Worm (Caenorhabditis elegans): ENCODE measurements around the gene srh-239.
A peak's percentile ranks its signal among the peaks of the same experiment; 100 is the strongest.

The srh-239 gene

DNA sequence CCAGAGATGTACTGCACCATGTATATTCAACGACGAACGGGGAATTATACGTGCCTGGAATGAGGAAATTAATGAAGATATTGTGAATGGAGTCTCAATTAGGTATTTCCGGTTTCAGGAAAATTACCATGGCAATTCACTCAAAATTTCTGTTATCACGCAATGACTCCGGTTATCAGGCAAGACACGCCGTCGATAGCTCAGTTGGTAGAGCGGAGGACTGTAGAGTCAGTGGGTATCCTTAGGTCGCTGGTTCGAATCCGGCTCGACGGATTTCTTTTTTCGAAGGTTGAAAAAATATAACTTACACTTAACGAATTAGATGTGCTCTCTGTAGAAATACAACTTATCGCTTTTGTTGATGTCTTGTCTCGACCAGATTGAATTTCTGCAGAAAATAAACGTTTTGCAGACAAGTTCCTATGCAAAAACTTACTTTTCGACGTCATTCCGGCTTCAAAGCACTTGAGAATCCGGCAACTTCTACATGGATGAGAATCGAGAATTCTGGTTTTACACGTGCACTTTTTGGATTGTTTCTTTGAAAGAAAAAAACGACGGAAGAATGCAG, 35.1 kb downstream of the srh-239 start:
- TF ChIP-seq mdl-1 (tag; optimal IDR thresholded peaks at IDR 0.05) (no peak), mbf-1 (tag; optimal IDR thresholded peaks at IDR 0.05) (no peak), ZK546.5 (tag; optimal IDR thresholded peaks at IDR 0.05) (no peak), lin-39 (tag; optimal IDR thresholded peaks at IDR 0.05) (no peak), R02D3.7 (tag; optimal IDR thresholded peaks at IDR 0.05) (no peak), aly-2 (tag; optimal IDR thresholded peaks at IDR 0.05) (no peak), C34F6.9 (tag; optimal IDR thresholded peaks at IDR 0.05) (no peak), nhr-10 (tag; optimal IDR thresholded peaks at IDR 0.05) (no peak), ztf-11 (tag; optimal IDR thresholded peaks at IDR 0.05) (no peak), sem-4 (tag; optimal IDR thresholded peaks at IDR 0.05) (no peak), elt-1 (tag; optimal IDR thresholded peaks at IDR 0.05) (no peak), ama-1 (optimal IDR thresholded peaks at IDR 0.05) (no peak), ztf-1 (GFP tag; conservative IDR thresholded peaks at IDR 0.05) (no peak), crh-2 (tag; optimal IDR thresholded peaks at IDR 0.05) (no peak), unc-39 (tag; optimal IDR thresholded peaks at IDR 0.05) (no peak), nhr-25 (tag; optimal IDR thresholded peaks at IDR 0.05) (no peak), nhr-237 (tag; optimal IDR thresholded peaks at IDR 0.05) (no peak), egl-27 (tag; optimal IDR thresholded peaks at IDR 0.05) (no peak)

DNA sequence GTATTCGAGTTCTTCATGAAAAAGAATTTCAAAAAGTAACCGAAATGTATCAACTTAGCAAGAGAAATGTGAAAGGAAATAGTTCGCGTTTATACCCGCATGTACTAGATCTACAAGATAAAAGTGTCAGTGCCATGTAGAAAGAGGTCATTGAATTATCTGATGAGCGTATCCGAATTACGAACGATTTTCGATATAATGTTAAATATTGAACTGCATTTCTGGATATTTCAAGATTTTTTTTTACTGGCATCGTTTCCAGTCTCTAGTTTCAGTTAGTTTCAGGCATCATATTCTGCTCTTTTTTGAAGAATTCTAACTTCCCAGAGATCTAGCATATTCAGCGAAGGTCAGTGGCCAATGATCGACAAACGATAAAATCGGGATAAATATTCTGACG, 35.8 kb downstream of the srh-239 start, which contains the start of gene nhr-150:
nhr-150 (minus strand) TSS at position 92 of the 400 bp plus-strand sequence.
- no peak for TF ChIP-seq crh-2 (tag; optimal IDR thresholded peaks at IDR 0.05)
- peak; percentile 50 for TF ChIP-seq sma-9 (GFP tag; optimal IDR thresholded peaks at IDR 0.05)
- TF ChIP-seq sma-9 (tag; optimal IDR thresholded peaks at IDR 0.05): no peak

DNA sequence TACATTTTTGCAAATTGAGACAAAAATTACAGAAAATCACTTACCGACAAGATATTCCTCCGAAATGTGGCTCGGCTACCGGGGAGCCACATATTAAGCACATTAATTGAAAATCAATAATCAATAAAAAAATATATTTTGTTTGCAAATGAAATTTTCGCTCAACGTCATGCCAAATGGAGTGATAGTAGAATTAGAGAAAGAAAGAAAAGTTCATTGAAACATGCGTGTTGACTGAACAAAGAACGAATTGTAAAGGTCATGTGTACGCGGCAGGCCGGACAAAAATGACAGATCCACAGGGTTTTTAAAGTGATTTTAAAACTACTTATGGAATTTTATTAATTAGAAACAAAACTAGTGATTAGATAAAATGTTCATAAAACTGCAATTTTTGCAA, 38.0 kb downstream of the srh-239 start:
- no peak for TF ChIP-seq nhr-77 (tag; optimal IDR thresholded peaks at IDR 0.05)
- no peak for TF ChIP-seq lin-13 (GFP tag; optimal IDR thresholded peaks at IDR 0.05)
- no peak for TF ChIP-seq egl-27 (tag; optimal IDR thresholded peaks at IDR 0.05)
- peak; percentile 15 for TF ChIP-seq fos-1 (tag; optimal IDR thresholded peaks at IDR 0.05)
- peak; percentile 59 for TF ChIP-seq sma-9 (GFP tag; optimal IDR thresholded peaks at IDR 0.05)
- no peak for TF ChIP-seq sma-9 (tag; optimal IDR thresholded peaks at IDR 0.05)
- no peak for TF ChIP-seq sem-4 (tag; optimal IDR thresholded peaks at IDR 0.05)
- TF ChIP-seq lin-39 (tag; optimal IDR thresholded peaks at IDR 0.05): no peak
- no peak for TF ChIP-seq blmp-1 (tag; optimal IDR thresholded peaks at IDR 0.05; ENCODE audit: insufficient read depth)
- no peak for TF ChIP-seq Y55F3AM.14 (GFP tag; optimal IDR thresholded peaks at IDR 0.05)

DNA sequence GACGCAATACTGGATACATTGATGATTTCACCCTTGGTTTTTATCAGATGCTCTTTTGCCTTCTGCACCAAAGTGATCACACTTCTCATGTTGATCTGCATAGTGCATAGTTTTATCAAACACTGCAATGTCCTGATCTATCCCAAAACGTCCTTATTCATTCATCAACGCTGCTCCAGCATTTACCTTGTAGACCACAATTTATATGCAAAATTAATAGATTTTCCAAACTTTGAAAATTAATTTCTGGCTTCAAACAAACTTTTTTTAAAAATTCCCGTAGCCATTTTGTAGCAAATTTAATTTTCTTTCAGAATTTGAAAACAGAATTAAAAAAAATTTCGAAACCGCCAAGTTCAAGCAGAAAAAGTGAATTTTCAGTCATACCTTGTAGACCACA, 39.0 kb downstream of the srh-239 start, which contains the start of gene C06B8.3:
C06B8.3 (minus strand) TSS at position 101 of the 400 bp plus-strand sequence.
- TF ChIP-seq nhr-10 (tag; optimal IDR thresholded peaks at IDR 0.05): no peak
- no peak for TF ChIP-seq egl-27 (tag; optimal IDR thresholded peaks at IDR 0.05)

DNA sequence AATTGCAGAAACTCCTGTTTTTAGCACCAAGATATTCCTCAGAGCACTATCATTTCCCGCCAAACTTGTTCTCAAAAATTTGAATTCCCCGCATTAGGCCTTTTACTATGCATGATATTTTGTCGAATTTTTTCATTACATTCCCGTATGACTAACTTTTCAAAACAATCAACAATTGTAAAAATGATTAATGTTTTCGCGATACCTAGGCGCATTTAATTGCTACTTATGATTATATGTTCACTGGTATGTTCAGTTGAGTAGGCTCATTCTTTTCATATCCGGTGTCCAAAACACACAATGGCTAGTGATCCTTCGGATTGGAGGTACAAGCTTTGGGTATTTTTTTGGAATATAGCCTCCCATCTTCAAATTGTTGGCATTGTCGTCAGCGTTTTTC, 42.2 kb downstream of the srh-239 start, which contains the start of gene srw-21:
srw-21 (plus strand) TSS at position 301 of the 400 bp plus-strand sequence.
- TF ChIP-seq lin-39 (tag; optimal IDR thresholded peaks at IDR 0.05): no peak
- no peak for TF ChIP-seq ztf-1 (GFP tag; conservative IDR thresholded peaks at IDR 0.05)
- no peak for TF ChIP-seq lsy-2 (tag; optimal IDR thresholded peaks at IDR 0.05)
- no peak for TF ChIP-seq ceh-16 (tag; optimal IDR thresholded peaks at IDR 0.05)
- TF ChIP-seq alr-1 (tag; optimal IDR thresholded peaks at IDR 0.05): no peak
- TF ChIP-seq blmp-1 (tag; optimal IDR thresholded peaks at IDR 0.05; ENCODE audit: insufficient read depth): no peak
- no peak for TF ChIP-seq nhr-77 (tag; optimal IDR thresholded peaks at IDR 0.05)
- no peak for TF ChIP-seq mdl-1 (tag; optimal IDR thresholded peaks at IDR 0.05)
- TF ChIP-seq sma-3 (GFP tag; optimal IDR thresholded peaks at IDR 0.05): no peak
- TF ChIP-seq skn-1 (tag; optimal IDR thresholded peaks at IDR 0.05): no peak
- no peak for TF ChIP-seq nhr-129 (tag; optimal IDR thresholded peaks at IDR 0.05)
- no peak for TF ChIP-seq nhr-12 (tag; optimal IDR thresholded peaks at IDR 0.05)
- no peak for TF ChIP-seq ztf-11 (tag; optimal IDR thresholded peaks at IDR 0.05)
- TF ChIP-seq ztf-4 (tag; optimal IDR thresholded peaks at IDR 0.05): no peak
- no peak for TF ChIP-seq fos-1 (tag; optimal IDR thresholded peaks at IDR 0.05)
- no peak for TF ChIP-seq mab-5 (tag; optimal IDR thresholded peaks at IDR 0.05)
- TF ChIP-seq lin-11 (tag; optimal IDR thresholded peaks at IDR 0.05): no peak

All from whole organism, L2 larva.